Fruit fly (Drosophila melanogaster): ENCODE data around the gene Mp.

DNA sequence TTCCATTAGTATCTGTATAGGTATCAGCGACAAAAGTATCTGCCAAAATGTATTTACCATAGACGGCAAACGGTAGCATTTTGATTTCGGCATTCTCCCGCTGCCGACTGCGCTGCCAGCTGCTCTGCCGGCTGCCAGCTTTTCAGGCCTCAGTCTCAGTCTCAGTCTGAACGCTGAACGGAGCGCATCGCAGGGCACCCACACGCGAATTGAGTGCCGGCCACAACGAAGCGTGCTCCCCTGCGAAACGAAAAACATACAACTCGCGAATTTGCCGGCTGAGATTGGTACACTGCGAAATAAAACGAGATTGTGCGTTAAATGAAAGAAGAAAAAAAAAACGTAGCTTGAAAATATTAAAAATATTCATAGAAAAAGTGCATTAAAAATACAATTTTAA is at the start of gene Mp:
- TF ChIP-seq HLH4C (GFP tag; IDR thresholded peaks at IDR 0.05; ENCODE audit: partially characterized antibody): no peak
- TF ChIP-seq CG1024 (GFP tag; IDR thresholded peaks at IDR 0.05): no peak
- no peak for TF ChIP-seq jumu (GFP tag; optimal IDR thresholded peaks at IDR 0.05)
- no peak for TF ChIP-seq Taf1 (GFP tag; IDR thresholded peaks at IDR 0.05)
- no peak for TF ChIP-seq CG17361 (GFP tag; IDR thresholded peaks at IDR 0.05)
- TF ChIP-seq CG11723 (GFP tag; optimal IDR thresholded peaks at IDR 0.05): no peak
- no peak for TF ChIP-seq CG33213 (GFP tag; optimal IDR thresholded peaks at IDR 0.05)
